Fruit fly (Drosophila melanogaster) whole organism, embryonic: ENCODE data around the gene Fer3HCH.

Experiments
- Atf3 ChIP-seq: fragments of 200-800 bp; sonication (Bioruptor generic); optimal IDR thresholded peaks from 3 replicates; lab custom pipeline; 2016; ENCODE audit warnings: missing biosample characterization, missing genetic modification characterization
- Blimp-1 ChIP-seq: fragments of 200-800 bp; sonication (Bioruptor generic); optimal IDR thresholded peaks from 3 replicates; lab custom pipeline; 2018; ENCODE audit warnings: missing biosample characterization, missing genetic modification characterization, mild to moderate bottlenecking, moderate library complexity, missing genetic modification reagents
- CG10462 ChIP-seq: fragments of 200-800 bp; sonication (Bioruptor generic); optimal IDR thresholded peaks from 2 replicates; lab custom pipeline; 2016; ENCODE audit warnings: missing biosample characterization, missing genetic modification characterization
- CG10543 ChIP-seq: fragments of 200-800 bp; sonication (Bioruptor generic); optimal IDR thresholded peaks from 3 replicates; lab custom pipeline; 2017; ENCODE audit warnings: missing biosample characterization, mild to moderate bottlenecking, missing genetic modification characterization, moderate library complexity
- CG11723 ChIP-seq: fragments of 200-800 bp; sonication (Bioruptor generic); optimal IDR thresholded peaks from 2 replicates; lab custom pipeline; 2017; ENCODE audit warnings: missing biosample characterization, mild to moderate bottlenecking, missing genetic modification characterization
- CG14860 ChIP-seq: fragments of 200-800 bp; sonication (Bioruptor generic); IDR thresholded peaks from 3 replicates; pipeline ENCODE4 v1.3.6; 2022; ENCODE audit warnings: missing biosample characterization, missing genetic modification characterization; ENCODE audit not compliant: partially characterized antibody
- CG15269 ChIP-seq: fragments of 200-800 bp; sonication (Bioruptor generic); optimal IDR thresholded peaks from 2 replicates; lab custom pipeline; 2018; ENCODE audit warnings: missing biosample characterization, mild to moderate bottlenecking, missing genetic modification characterization, moderate library complexity
- CG17385 ChIP-seq: fragments of 200-800 bp; sonication (Bioruptor generic); optimal IDR thresholded peaks from 3 replicates; lab custom pipeline; 2018; ENCODE audit warnings: missing biosample characterization, mild to moderate bottlenecking, missing genetic modification characterization
- CG18764 ChIP-seq: fragments of 200-800 bp; sonication (Bioruptor generic); optimal IDR thresholded peaks from 3 replicates; lab custom pipeline; 2016; ENCODE audit warnings: missing biosample characterization, missing genetic modification characterization
- CG30403 ChIP-seq: fragments of 200-800 bp; sonication (Bioruptor generic); optimal IDR thresholded peaks from 3 replicates; lab custom pipeline; 2016; ENCODE audit warnings: missing biosample characterization, missing genetic modification characterization
- CG30431 ChIP-seq: fragments of 200-800 bp; sonication (Bioruptor generic); optimal IDR thresholded peaks from 2 replicates; lab custom pipeline; 2017; ENCODE audit warnings: missing biosample characterization, missing genetic modification characterization
- CG3726 ChIP-seq: fragments of 200-800 bp; sonication (Bioruptor generic); IDR thresholded peaks from 3 replicates; pipeline ENCODE4, ENCODE4 v1.3.6; 2022; ENCODE audit warnings: missing biosample characterization, missing genetic modification characterization
- CG4328 ChIP-seq: fragments of 200-800 bp; sonication (Bioruptor generic); optimal IDR thresholded peaks from 3 replicates; lab custom pipeline; 2017; ENCODE audit warnings: missing biosample characterization, missing genetic modification reagents, missing genetic modification characterization
- CG4404 ChIP-seq: fragments of 200-800 bp; sonication (Bioruptor generic); IDR thresholded peaks from 2 replicates; pipeline ENCODE4 v1.3.6; 2022; ENCODE audit warnings: missing biosample characterization, missing genetic modification characterization
- CG7357 ChIP-seq: fragments of 200-800 bp; sonication (Bioruptor generic); IDR thresholded peaks from 3 replicates; pipeline ENCODE4 v1.3.6; 2022; ENCODE audit warnings: missing biosample characterization, missing genetic modification characterization
- CG7372 ChIP-seq: fragments of 200-800 bp; sonication (Bioruptor generic); IDR thresholded peaks from 2 replicates; pipeline ENCODE4 v1.3.6; 2022; ENCODE audit warnings: missing biosample characterization, missing genetic modification characterization
- CG7556 ChIP-seq: fragments of 200-800 bp; sonication (Bioruptor generic); optimal IDR thresholded peaks from 2 replicates; lab custom pipeline; 2017; ENCODE audit warnings: missing biosample characterization, mild to moderate bottlenecking, missing genetic modification characterization
- CG8281 ChIP-seq: fragments of 200-800 bp; sonication (Bioruptor generic); optimal IDR thresholded peaks from 2 replicates; lab custom pipeline; 2018; ENCODE audit warnings: missing biosample characterization, mild to moderate bottlenecking, missing genetic modification characterization, moderate library complexity
- CG8388 ChIP-seq: fragments of 200-800 bp; sonication (Bioruptor generic); optimal IDR thresholded peaks from 2 replicates; lab custom pipeline; 2019; ENCODE audit warnings: missing biosample characterization, mild to moderate bottlenecking, missing genetic modification characterization, moderate library complexity
- CkIIα-i1 ChIP-seq: fragments of 200-800 bp; sonication (Bioruptor generic); IDR thresholded peaks from 2 replicates; pipeline ENCODE4 v1.3.6; 2022; ENCODE audit warnings: missing biosample characterization, missing genetic modification characterization
- MTF-1 ChIP-seq: fragments of 200-800 bp; sonication (Bioruptor generic); optimal IDR thresholded peaks from 2 replicates; lab custom pipeline; 2018; ENCODE audit warnings: missing biosample characterization, mild to moderate bottlenecking, missing genetic modification characterization, borderline replicate concordance
- Max ChIP-seq: fragments of 200-800 bp; sonication (Bioruptor generic); optimal IDR thresholded peaks from 2 replicates; lab custom pipeline; 2016; ENCODE audit warnings: missing biosample characterization, mild to moderate bottlenecking, missing genetic modification characterization
- Med ChIP-seq: fragments of 200-800 bp; sonication (Bioruptor generic); peaks from one replicate; lab custom pipeline; 2016; ENCODE audit warnings: missing biosample characterization, missing genetic modification characterization, mild to moderate bottlenecking, inconsistent platforms, moderate library complexity
- ara ChIP-seq: fragments of 200-800 bp; sonication (Bioruptor generic); IDR thresholded peaks from 2 replicates; pipeline ENCODE4 v1.3.6; 2022; ENCODE audit warnings: missing biosample characterization, missing genetic modification characterization
- ase ChIP-seq: fragments of 200-800 bp; sonication (Bioruptor generic); IDR thresholded peaks from 3 replicates; pipeline ENCODE4 v1.3.6; 2022; ENCODE audit warnings: missing biosample characterization, missing genetic modification characterization
- bbx ChIP-seq: fragments of 200-800 bp; sonication (Bioruptor generic); IDR thresholded peaks from 2 replicates; pipeline ENCODE4 v1.3.6; 2022; ENCODE audit warnings: missing biosample characterization, missing genetic modification characterization; ENCODE audit not compliant: partially characterized antibody
- bcd ChIP-seq: fragments of 200-800 bp; sonication (Bioruptor generic); optimal IDR thresholded peaks from 2 replicates; lab custom pipeline; 2017; ENCODE audit warnings: missing biosample characterization, mild to moderate bottlenecking, missing genetic modification characterization
- br ChIP-seq: fragments of >200 bp; optimal IDR thresholded peaks from 2 replicates; lab custom pipeline; 2017
- croc ChIP-seq: fragments of 200-800 bp; sonication (Bioruptor generic); conservative IDR thresholded peaks from 3 replicates; pipeline ENCODE4 v1.3.6; 2022; ENCODE audit warnings: missing biosample characterization, missing genetic modification characterization
- dimm ChIP-seq: fragments of 200-800 bp; sonication (Bioruptor generic); IDR thresholded peaks from 2 replicates; pipeline ENCODE4 v1.3.6; 2022; ENCODE audit warnings: missing biosample characterization, missing genetic modification characterization
- dmrt11E ChIP-seq: fragments of 200-800 bp; sonication (Bioruptor generic); optimal IDR thresholded peaks from 3 replicates; lab custom pipeline; 2018; ENCODE audit warnings: missing biosample characterization, mild to moderate bottlenecking, missing genetic modification characterization, moderate library complexity
- exex ChIP-seq: fragments of 200-800 bp; sonication (Bioruptor generic); optimal IDR thresholded peaks from 4 replicates; lab custom pipeline; 2018; ENCODE audit warnings: missing biosample characterization, mild to moderate bottlenecking, missing genetic modification characterization, moderate library complexity
- fd64A ChIP-seq: fragments of 200-800 bp; sonication (Bioruptor generic); optimal IDR thresholded peaks from 3 replicates; lab custom pipeline; 2018; ENCODE audit warnings: missing biosample characterization, mild to moderate bottlenecking, missing genetic modification characterization
- fru ChIP-seq: fragments of >200 bp; optimal IDR thresholded peaks from 2 replicates; lab custom pipeline; 2017
- ham ChIP-seq: fragments of 200-800 bp; sonication (Bioruptor generic); IDR thresholded peaks from 2 replicates; pipeline ENCODE4 v1.3.6; 2022; ENCODE audit warnings: missing biosample characterization, missing genetic modification characterization
- her ChIP-seq: fragments of 200-800 bp; sonication (Bioruptor generic); optimal IDR thresholded peaks from 2 replicates; lab custom pipeline; 2016; ENCODE audit warnings: missing biosample characterization, missing genetic modification characterization
- jigr1 ChIP-seq: fragments of 200-800 bp; sonication (Bioruptor generic); IDR thresholded peaks from 3 replicates; pipeline ENCODE4 v1.3.6; 2022; ENCODE audit warnings: missing biosample characterization, missing genetic modification characterization
- knrl ChIP-seq: fragments of 200-800 bp; sonication (Bioruptor generic); IDR thresholded peaks from 3 replicates; pipeline ENCODE4 v1.3.6; 2022; ENCODE audit warnings: missing biosample characterization, missing genetic modification characterization; ENCODE audit not compliant: partially characterized antibody
- luna ChIP-seq: fragments of 200-800 bp; sonication (Bioruptor generic); optimal IDR thresholded peaks from 2 replicates; lab custom pipeline; 2016; ENCODE audit warnings: missing biosample characterization, missing genetic modification characterization
- p53 ChIP-seq: fragments of 200-800 bp; sonication (Bioruptor generic); optimal IDR thresholded peaks from 2 replicates; lab custom pipeline; 2016; ENCODE audit warnings: missing biosample characterization, missing genetic modification characterization
- prd ChIP-seq, 3 experiments: fragments of >200 bp in 2 of 3; fragments of 200-800 bp in 1 of 3; sonication (Bioruptor generic) in 1 of 3; optimal IDR thresholded peaks in 2 of 3; IDR thresholded peaks in 1 of 3; 2 replicates in 2 of 3; 3 replicates in 1 of 3; pipeline versions ENCODE4 v1.3.6 to Lab custom; 2017 to 2022; ENCODE audit warnings: missing biosample characterization in 1 of 3, missing genetic modification characterization in 1 of 3
- pros ChIP-seq: fragments of 200-800 bp; sonication (Bioruptor generic); optimal IDR thresholded peaks from 3 replicates; lab custom pipeline; 2019; ENCODE audit warnings: missing biosample characterization, mild to moderate bottlenecking, missing genetic modification characterization, moderate library complexity
- sim ChIP-seq: fragments of 200-800 bp; sonication (Bioruptor generic); IDR thresholded peaks from 2 replicates; pipeline ENCODE4 v1.3.6; 2022; ENCODE audit warnings: missing biosample characterization, missing genetic modification characterization
- sna ChIP-seq: fragments of 200-800 bp; sonication (Bioruptor generic); IDR thresholded peaks from 2 replicates; pipeline ENCODE4 v1.3.6; 2022; ENCODE audit warnings: missing biosample characterization, missing genetic modification characterization; ENCODE audit not compliant: partially characterized antibody
- toy ChIP-seq: fragments of 200-800 bp; sonication (Bioruptor generic); IDR thresholded peaks from 2 replicates; pipeline ENCODE4 v1.3.6; 2022; ENCODE audit warnings: missing biosample characterization, missing genetic modification characterization
- ttk ChIP-seq: fragments of 200-800 bp; sonication (Bioruptor generic); IDR thresholded peaks from 2 replicates; pipeline ENCODE4 v2.1.2; 2022; ENCODE audit warnings: missing biosample characterization, missing genetic modification characterization
- vfl ChIP-seq: fragments of 200-800 bp; sonication (Bioruptor generic); optimal IDR thresholded peaks from 2 replicates; lab custom pipeline; 2016; ENCODE audit warnings: missing biosample characterization, missing genetic modification characterization
- vnd ChIP-seq: fragments of 200-800 bp; sonication (Bioruptor generic); IDR thresholded peaks from 3 replicates; pipeline ENCODE4 v1.3.6; 2022; ENCODE audit warnings: missing biosample characterization, missing genetic modification characterization; ENCODE audit not compliant: partially characterized antibody
- yki ChIP-seq: fragments of >200 bp; optimal IDR thresholded peaks from 3 replicates; lab custom pipeline; 2018

Fer3HCH gene

dm6 chrX:13136939-13137697 is 29.1 kb upstream of the Fer3HCH start (continued):
- TF ChIP-seq Blimp-1 (peak; percentile 98), prd (optimal IDR thresholded peaks at IDR 0.05; lab: Kevin White, UChicago) (no peak), prd (GFP tag; IDR thresholded peaks at IDR 0.05; lab: Robert Waterston, UW) (peak; percentile 70), exex (tag; lab: Kevin White, UChicago) (no peak), br (lab: Kevin White, UChicago) (no peak), ase (peak; percentile 71; the same call in 2 of the 3 replicates), toy (GFP tag; lab: Robert Waterston, UW) (no peak), pros (GFP tag; lab: Kevin White, UChicago) (peak; percentile 39), CG15269 (tag; lab: Kevin White, UChicago) (peak; percentile 15), luna (GFP tag; lab: Kevin White, UChicago) (no peak), bcd (GFP tag; lab: Kevin White, UChicago) (peak; percentile 43), CG30403 (GFP tag; lab: Kevin White, UChicago) (peak; percentile 31), vnd (GFP tag; lab: Robert Waterston, UW) (no peak), CG7372 (GFP tag; lab: Robert Waterston, UW) (0 out of 2 replicates have a peak, but pooled peaks have one; percentile 11), Max (GFP tag; lab: Kevin White, UChicago) (no peak), ttk (GFP tag; lab: Robert Waterston, UW) (peak; percentile 66; the same call in 1 of the 2 replicates), fd64A (GFP tag; lab: Kevin White, UChicago) (no peak), CG10462 (GFP tag; lab: Kevin White, UChicago) (no peak), CG14860 (GFP tag; lab: Robert Waterston, UW) (no peak), CG7556 (GFP tag; lab: Kevin White, UChicago) (peak; percentile 39), CG18764 (no peak), jigr1 (0 out of 3 replicates have a peak, but pooled peaks have one; percentile 52), CG8281 (tag; lab: Kevin White, UChicago) (peak; percentile 46), MTF-1 (no peak), CkIIα-i1 (no peak), sna (GFP tag; lab: Robert Waterston, UW) (no peak), knrl (GFP tag; lab: Robert Waterston, UW) (no peak), dmrt11E (no peak), p53 (no peak), CG4328 (GFP tag; lab: Kevin White, UChicago) (no peak), sim (GFP tag; lab: Robert Waterston, UW) (peak; percentile 46; the same call in 1 of the 2 replicates), CG10543 (GFP tag; lab: Kevin White, UChicago) (no peak), vfl (GFP tag; lab: Kevin White, UChicago) (no peak), dimm (GFP tag; lab: Robert Waterston, UW) (peak; percentile 43; the same call in 1 of the 2 replicates), CG30431 (no peak), fru (lab: Kevin White, UChicago) (no peak), ara (GFP tag; lab: Robert Waterston, UW) (peak; percentile 66; the same call in 1 of the 2 replicates), Atf3 (GFP tag; lab: Kevin White, UChicago) (no peak), CG8388 (peak; percentile 10), CG4404 (GFP tag; lab: Robert Waterston, UW) (0 out of 2 replicates have a peak, but pooled peaks have one; percentile 8), Med (GFP tag; lab: Kevin White, UChicago) (peak; percentile 90), CG7357 (GFP tag; lab: Robert Waterston, UW) (0 out of 3 replicates have a peak, but pooled peaks have one; percentile 21), her (no peak), yki (lab: Kevin White, UChicago) (no peak), CG17385 (no peak), CG3726 (GFP tag; lab: Robert Waterston, UW) (0 out of 3 replicates have a peak, but pooled peaks have one; percentile 62), bbx (GFP tag; lab: Robert Waterston, UW) (no peak), CG11723 (GFP tag; lab: Kevin White, UChicago) (peak; percentile 28), ham (GFP tag; lab: Robert Waterston, UW) (no peak), croc (GFP tag; lab: Robert Waterston, UW) (peak; percentile 54)
